Worm (Caenorhabditis elegans) whole organism, L1 larva: ENCODE measurements around the gene F35C11.5.
A peak's percentile ranks its signal among the peaks of the same experiment; 100 is the strongest.

Experiments
- C34B4.2 ChIP-seq: sonication (generic microtip); optimal IDR thresholded peaks from 2 replicates; lab custom pipeline; 2017; ENCODE audit warnings: mild to moderate bottlenecking, missing genetic modification characterization, missing compliant biosample characterization
- alr-1 ChIP-seq: fragments of 200-800 bp; sonication (Bioruptor generic); optimal IDR thresholded peaks from 2 replicates; lab custom pipeline; 2018; ENCODE audit warnings: borderline replicate concordance, mild to moderate bottlenecking, missing genetic modification characterization, missing compliant biosample characterization
- blmp-1 ChIP-seq: fragments of 150-350 bp; optimal IDR thresholded peaks from 2 replicates; lab custom pipeline; 2014; ENCODE audit warnings: missing biosample characterization, missing genetic modification characterization
- ceh-63 ChIP-seq: fragments of 200-800 bp; sonication (Bioruptor generic); optimal IDR thresholded peaks from 2 replicates; lab custom pipeline; 2018; ENCODE audit warnings: mild to moderate bottlenecking, missing genetic modification characterization, missing compliant biosample characterization
- ces-1 ChIP-seq: fragments of 150-350 bp; optimal IDR thresholded peaks from 2 replicates; lab custom pipeline; 2014; ENCODE audit warnings: missing biosample characterization, missing genetic modification reagents, missing genetic modification characterization
- efl-1 ChIP-seq, 4 experiments: fragments of 150-350 bp; optimal IDR thresholded peaks in 3 of 4; peaks in 1 of 4; 1 replicate in 1 of 4; 2 replicates in 3 of 4; lab custom pipeline; 2014; ENCODE audit warnings: missing biosample characterization in 2 of 4, missing genetic modification characterization in 2 of 4, missing genetic modification reagents in 2 of 4
- efl-3 ChIP-seq: fragments of 200-800 bp; sonication (Bioruptor generic); optimal IDR thresholded peaks from 2 replicates; lab custom pipeline; 2018; ENCODE audit warnings: mild to moderate bottlenecking, missing genetic modification characterization, missing compliant biosample characterization
- egl-13 ChIP-seq: sonication (generic microtip); optimal IDR thresholded peaks from 2 replicates; lab custom pipeline; 2016; ENCODE audit warnings: missing genotype, missing genetic modification reagents, missing genetic modification characterization, missing compliant biosample characterization
- elt-2 ChIP-seq: sonication (generic microtip); optimal IDR thresholded peaks from 2 replicates; lab custom pipeline; 2016; ENCODE audit warnings: missing genetic modification characterization, mild to moderate bottlenecking, inconsistent platforms, missing compliant biosample characterization, missing genetic modification reagents
- elt-3 ChIP-seq, 6 experiments: fragments of 150-350 bp in 1 of 6; sonication (generic microtip); optimal IDR thresholded peaks; 2 replicates each; lab custom pipeline; 2017 to 2018; ENCODE audit warnings: missing biosample characterization in 6 of 6, missing genetic modification characterization in 6 of 6, inconsistent platforms in 1 of 6
- fkh-10 ChIP-seq: sonication (generic microtip); optimal IDR thresholded peaks from 2 replicates; lab custom pipeline; 2017; ENCODE audit warnings: missing biosample characterization, missing genetic modification reagents, missing genetic modification characterization
- fkh-8 ChIP-seq: sonication (generic microtip); optimal IDR thresholded peaks from 2 replicates; lab custom pipeline; 2016; ENCODE audit warnings: mild to moderate bottlenecking, missing genetic modification characterization, missing compliant biosample characterization
- grh-1 ChIP-seq: fragments of 200-800 bp; sonication (Bioruptor generic); IDR thresholded peaks from 2 replicates; pipeline ENCODE4 v1.3.6; 2022; ENCODE audit warnings: missing genetic modification reagents, missing genetic modification characterization, missing compliant biosample characterization
- hlh-17 ChIP-seq: fragments of 200-800 bp; sonication (Bioruptor generic); optimal IDR thresholded peaks from 2 replicates; lab custom pipeline; 2018; ENCODE audit warnings: missing genetic modification characterization, mild to moderate bottlenecking, missing compliant biosample characterization, moderate library complexity, borderline replicate concordance
- irx-1 ChIP-seq: sonication (generic microtip); optimal IDR thresholded peaks from 2 replicates; lab custom pipeline; 2016; ENCODE audit warnings: missing genetic modification characterization, missing compliant biosample characterization
- isw-1 ChIP-seq: fragments of 200-800 bp; sonication (Bioruptor generic); IDR thresholded peaks from 2 replicates; pipeline ENCODE4 v1.3.6; 2022; ENCODE audit warnings: missing genetic modification characterization, missing compliant biosample characterization
- jun-1 ChIP-seq: fragments of 150-350 bp; optimal IDR thresholded peaks from 2 replicates; lab custom pipeline; 2014; ENCODE audit warnings: missing biosample characterization, missing genetic modification reagents, missing genetic modification characterization
- lin-13 ChIP-seq: fragments of 150-350 bp; optimal IDR thresholded peaks from 2 replicates; lab custom pipeline; 2014; ENCODE audit warnings: missing biosample characterization, missing genetic modification reagents, missing genetic modification characterization
- lin-14 ChIP-seq: fragments of 200-800 bp; sonication (Bioruptor generic); optimal IDR thresholded peaks from 2 replicates; lab custom pipeline; 2018; ENCODE audit warnings: mild to moderate bottlenecking, missing genetic modification characterization, moderate library complexity, missing compliant biosample characterization
- lin-35 ChIP-seq, 2 experiments: fragments of 150-350 bp; optimal IDR thresholded peaks; 2 replicates each; lab custom pipeline; 2014; ENCODE audit warnings: missing biosample characterization in 2 of 2, missing genetic modification characterization in 2 of 2, missing genetic modification reagents in 2 of 2
- lin-39 ChIP-seq: fragments of 150-350 bp; optimal IDR thresholded peaks from 2 replicates; lab custom pipeline; 2014; ENCODE audit warnings: missing biosample characterization, missing genetic modification reagents, missing genetic modification characterization
- lsy-2 ChIP-seq, 2 experiments: fragments of 150-350 bp; optimal IDR thresholded peaks; 2 replicates each; lab custom pipeline; 2014; ENCODE audit warnings: missing biosample characterization in 2 of 2, missing genetic modification characterization in 2 of 2
- mab-9 ChIP-seq: fragments of 200-800 bp; sonication (Bioruptor generic); IDR thresholded peaks from 2 replicates; pipeline ENCODE4 v1.3.6; 2022; ENCODE audit warnings: missing genetic modification reagents, missing genetic modification characterization, missing compliant biosample characterization
- mdl-1 ChIP-seq, 2 experiments: fragments of 150-350 bp; optimal IDR thresholded peaks; 2 replicates each; lab custom pipeline; 2014 to 2017; ENCODE audit warnings: missing biosample characterization in 2 of 2, missing genetic modification characterization in 2 of 2, inconsistent platforms in 1 of 2
- mep-1 ChIP-seq: fragments of 150-350 bp; optimal IDR thresholded peaks from 2 replicates; lab custom pipeline; 2014; ENCODE audit warnings: missing biosample characterization, missing genetic modification characterization
- nhr-19 ChIP-seq: fragments of 200-800 bp; sonication (Bioruptor generic); conservative IDR thresholded peaks from 2 replicates; pipeline ENCODE4 v1.3.6; 2022; ENCODE audit warnings: missing genetic modification characterization, missing compliant biosample characterization
- nhr-20 ChIP-seq: sonication (generic microtip); optimal IDR thresholded peaks from 2 replicates; lab custom pipeline; 2016; ENCODE audit warnings: mild to moderate bottlenecking, missing genetic modification characterization, missing compliant biosample characterization
- nhr-28 ChIP-seq: fragments of 150-350 bp; optimal IDR thresholded peaks from 2 replicates; lab custom pipeline; 2014; ENCODE audit warnings: missing biosample characterization, missing genetic modification characterization
- nhr-71 ChIP-seq: sonication (generic microtip); optimal IDR thresholded peaks from 2 replicates; lab custom pipeline; 2016; ENCODE audit warnings: mild to moderate bottlenecking, missing genetic modification characterization, moderate library complexity, missing compliant biosample characterization
- nhr-77 ChIP-seq: fragments of 150-350 bp; optimal IDR thresholded peaks from 2 replicates; lab custom pipeline; 2014; ENCODE audit warnings: missing biosample characterization, missing genetic modification characterization
- nhr-90 ChIP-seq: sonication (generic microtip); optimal IDR thresholded peaks from 2 replicates; lab custom pipeline; 2016; ENCODE audit warnings: mild to moderate bottlenecking, missing genetic modification characterization, missing compliant biosample characterization; ENCODE audit not compliant: poor library complexity
- pax-3 ChIP-seq: fragments of 200-800 bp; sonication (Bioruptor generic); optimal IDR thresholded peaks from 2 replicates; lab custom pipeline; 2018; ENCODE audit warnings: mild to moderate bottlenecking, missing genetic modification characterization, moderate library complexity, missing compliant biosample characterization
- pqm-1 ChIP-seq: sonication (generic microtip); optimal IDR thresholded peaks from 3 replicates; lab custom pipeline; 2017; ENCODE audit warnings: missing biosample characterization, missing genetic modification characterization
- snpc-4 ChIP-seq: fragments of 150-350 bp; optimal IDR thresholded peaks from 2 replicates; lab custom pipeline; 2014; ENCODE audit warnings: missing biosample characterization, missing genetic modification characterization
- snu-23 ChIP-seq: sonication (generic microtip); optimal IDR thresholded peaks from 2 replicates; lab custom pipeline; 2016; ENCODE audit warnings: missing genetic modification characterization, missing compliant biosample characterization
- sptf-1 ChIP-seq: fragments of 150-350 bp; optimal IDR thresholded peaks from 2 replicates; lab custom pipeline; 2014; ENCODE audit warnings: missing biosample characterization, missing genetic modification characterization
- swsn-7 ChIP-seq: sonication (generic microtip); optimal IDR thresholded peaks from 2 replicates; lab custom pipeline; 2016; ENCODE audit warnings: missing genetic modification characterization, missing compliant biosample characterization
- tbx-2 ChIP-seq: sonication (generic microtip); optimal IDR thresholded peaks from 2 replicates; lab custom pipeline; 2016; ENCODE audit warnings: missing genetic modification characterization, missing compliant biosample characterization
- tlp-1 ChIP-seq: fragments of 150-350 bp; optimal IDR thresholded peaks from 2 replicates; lab custom pipeline; 2014; ENCODE audit warnings: missing biosample characterization, missing genetic modification characterization
- unc-130 ChIP-seq: fragments of 150-350 bp; optimal IDR thresholded peaks from 2 replicates; lab custom pipeline; 2017; ENCODE audit warnings: missing biosample characterization, missing genetic modification characterization, inconsistent platforms
- unc-86 ChIP-seq: sonication (generic microtip); optimal IDR thresholded peaks from 2 replicates; lab custom pipeline; 2016; ENCODE audit warnings: missing genetic modification characterization, missing compliant biosample characterization
- vab-15 ChIP-seq: sonication (generic microtip); optimal IDR thresholded peaks from 2 replicates; lab custom pipeline; 2017; ENCODE audit warnings: missing genotype, mild to moderate bottlenecking, missing genetic modification characterization, missing compliant biosample characterization
- zip-4 ChIP-seq: fragments of 200-800 bp; sonication (Bioruptor generic); optimal IDR thresholded peaks from 2 replicates; lab custom pipeline; 2018; ENCODE audit warnings: mild to moderate bottlenecking, missing genetic modification characterization, moderate library complexity, missing compliant biosample characterization
- ztf-11 ChIP-seq, 2 experiments: sonication (generic microtip); optimal IDR thresholded peaks; 2 replicates each; lab custom pipeline; 2016 to 2017; ENCODE audit warnings: missing genetic modification characterization in 2 of 2, missing biosample characterization in 1 of 2, missing compliant biosample characterization in 1 of 2
- ztf-4 ChIP-seq: fragments of 150-350 bp; optimal IDR thresholded peaks from 2 replicates; lab custom pipeline; 2014; ENCODE audit warnings: missing biosample characterization, missing genetic modification characterization

Gene F35C11.5

DNA sequence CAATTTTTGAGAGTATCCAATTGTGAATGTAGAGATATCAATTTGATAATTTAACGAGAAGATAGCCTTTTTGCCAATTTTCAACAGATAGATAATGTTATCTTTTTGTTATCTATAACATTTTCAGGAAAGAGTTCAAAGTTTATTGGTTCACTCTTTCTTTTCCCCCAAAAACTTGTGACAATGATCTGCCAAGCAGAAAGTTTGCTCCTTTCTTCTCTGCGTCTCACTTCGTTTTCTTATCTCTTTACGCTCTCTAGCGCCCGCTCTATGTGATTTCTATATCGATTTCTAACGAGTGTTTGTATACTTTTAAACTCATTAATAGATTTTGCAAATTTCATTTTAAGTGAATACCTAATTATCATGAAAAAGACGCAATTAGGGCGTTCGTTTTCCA lies 27.1 kb upstream of the F35C11.5 start:
- no peak for TF ChIP-seq nhr-19
- peak in 1 of 2 experiments; percentile 16 for TF ChIP-seq lin-35 (GFP tag; optimal IDR thresholded peaks at IDR 0.05; lab: Kevin White, UChicago)
- TF ChIP-seq lin-14 (GFP tag; lab: Kevin White, UChicago) = no peak
- TF ChIP-seq swsn-7 (tag; lab: Kevin White, UChicago) = no peak
- no peak for TF ChIP-seq sptf-1
- TF ChIP-seq jun-1 = no peak
- TF ChIP-seq nhr-71 (tag; lab: Kevin White, UChicago) = peak; percentile 42
- TF ChIP-seq tbx-2 (tag; lab: Kevin White, UChicago) = no peak
- TF ChIP-seq egl-13 (tag; lab: Kevin White, UChicago) = no peak
- peak in 1 of 2 experiments; percentile 41 for TF ChIP-seq lsy-2 (tag; optimal IDR thresholded peaks at IDR 0.05; lab: Kevin White, UChicago)
- peak; percentile 93 for TF ChIP-seq elt-2 (tag; lab: Kevin White, UChicago)
- TF ChIP-seq nhr-90 (tag; lab: Kevin White, UChicago) = peak; percentile 23
- TF ChIP-seq C34B4.2 = no peak
- no peak for TF ChIP-seq elt-3 (tag; optimal IDR thresholded peaks at IDR 0.05; lab: Kevin White, UChicago)
- no peak for TF ChIP-seq mab-9 (GFP tag; lab: Robert Waterston, UW)
- TF ChIP-seq hlh-17 = no peak
- no peak for TF ChIP-seq ceh-63 (GFP tag; lab: Kevin White, UChicago)
- TF ChIP-seq vab-15 (tag; lab: Kevin White, UChicago) = no peak
- no peak for TF ChIP-seq tlp-1 (tag; lab: Kevin White, UChicago)
- TF ChIP-seq snu-23 (GFP tag; lab: Kevin White, UChicago) = peak; percentile 9
- no peak for TF ChIP-seq ces-1
- TF ChIP-seq alr-1 = no peak
- no peak for TF ChIP-seq isw-1
- TF ChIP-seq fkh-10 = no peak
- peak; percentile 47 for TF ChIP-seq nhr-20
- TF ChIP-seq efl-1 (optimal IDR thresholded peaks at IDR 0.05; lab: Kevin White, UChicago) = peak in 1 of 2 experiments; percentile 1
- no peak for TF ChIP-seq efl-1 (GFP tag; optimal IDR thresholded peaks at IDR 0.05 in 1 of 2; lab: Kevin White, UChicago)
- no peak for TF ChIP-seq ztf-4 (tag; lab: Kevin White, UChicago)
- peak; percentile 10 for TF ChIP-seq pqm-1 (tag; lab: Kevin White, UChicago)
- TF ChIP-seq blmp-1 (tag; lab: Kevin White, UChicago) = peak; percentile 23
- no peak for TF ChIP-seq ztf-11 (tag; optimal IDR thresholded peaks at IDR 0.05; lab: Kevin White, UChicago)
- peak in 1 of 2 experiments; percentile 29 for TF ChIP-seq mdl-1 (tag; optimal IDR thresholded peaks at IDR 0.05; lab: Kevin White, UChicago)
- no peak for TF ChIP-seq fkh-8
- no peak for TF ChIP-seq unc-130
- TF ChIP-seq snpc-4 (tag; lab: Kevin White, UChicago) = no peak
- peak; percentile 40 for TF ChIP-seq mep-1 (tag; lab: Kevin White, UChicago)
- TF ChIP-seq lin-13 (GFP tag; lab: Kevin White, UChicago) = no peak

DNA sequence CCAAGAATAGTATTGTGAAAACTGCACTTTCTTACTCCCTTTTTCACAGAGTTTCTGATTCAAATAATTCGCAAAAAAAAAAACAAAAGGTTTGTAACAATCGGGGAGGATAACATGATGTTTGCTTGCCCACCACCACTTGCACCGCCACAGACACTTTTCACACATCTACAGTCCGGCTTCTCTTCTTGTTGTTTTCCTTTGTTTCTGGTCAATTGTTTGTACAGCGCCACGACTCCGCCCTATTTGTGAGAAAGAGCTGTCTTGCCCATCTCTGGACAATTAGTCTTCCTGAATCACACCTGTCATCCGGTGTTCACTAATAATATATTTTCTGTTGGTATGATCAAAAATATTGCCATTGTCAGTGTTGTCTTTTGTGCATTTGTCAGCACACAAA lies 22.6 kb upstream of the F35C11.5 start, which contains the start of gene M110.9:
M110.9 (plus strand) TSS at position 301 of the 400 bp plus-strand sequence.
- no peak for TF ChIP-seq nhr-28 (tag; lab: Kevin White, UChicago)

DNA sequence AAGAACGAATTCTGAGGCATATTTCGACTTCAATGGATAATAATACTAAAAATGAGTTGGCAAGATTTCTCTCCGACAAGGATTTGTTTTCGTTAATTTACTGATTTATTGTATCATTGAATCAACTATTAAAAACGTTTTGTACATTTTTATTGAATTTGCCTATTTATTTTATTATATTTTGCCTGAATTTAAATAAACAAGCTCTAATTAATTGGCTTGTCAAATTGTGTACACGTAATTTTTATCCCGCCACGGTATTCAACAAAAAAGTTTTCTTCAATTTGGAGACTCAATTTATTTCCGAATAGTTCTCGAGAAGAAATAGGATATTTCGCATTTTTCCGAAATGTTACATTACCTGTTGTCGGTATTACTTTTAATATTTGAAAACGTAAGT lies 21.1 kb upstream of the F35C11.5 start, which contains the start of gene M110.7:
M110.7 (plus strand) TSS at position 301 of the 400 bp plus-strand sequence.
- TF ChIP-seq irx-1 (tag; lab: Kevin White, UChicago) (no peak), lin-39 (tag; lab: Kevin White, UChicago) (no peak), nhr-77 (tag; lab: Kevin White, UChicago) (no peak), mdl-1 (tag; optimal IDR thresholded peaks at IDR 0.05; lab: Kevin White, UChicago) (no peak), zip-4 (GFP tag; lab: Kevin White, UChicago) (no peak), fkh-10 (no peak), lin-14 (GFP tag; lab: Kevin White, UChicago) (no peak), ztf-11 (tag; optimal IDR thresholded peaks at IDR 0.05; lab: Kevin White, UChicago) (no peak), efl-3 (GFP tag; lab: Kevin White, UChicago) (no peak), grh-1 (no peak), unc-86 (tag; lab: Kevin White, UChicago) (no peak), pax-3 (tag; lab: Kevin White, UChicago) (no peak)
